Worm (Caenorhabditis elegans) whole organism, mixed stage, embryonic: Measurements from ENCODE around the gene K04C1.3.

ENCODE experiments used
- M03D4.4 ChIP-seq: sonication (generic microtip); optimal IDR thresholded peaks from 2 replicates; lab custom pipeline; 2017; ENCODE audit warnings: mild to moderate bottlenecking, missing genetic modification characterization, missing compliant biosample characterization
- bed-3 ChIP-seq: fragments of 200-800 bp; sonication (Bioruptor generic); optimal IDR thresholded peaks from 3 replicates; lab custom pipeline; 2018; ENCODE audit warnings: mild to moderate bottlenecking, missing genetic modification characterization, moderate library complexity, missing compliant biosample characterization
- blmp-1 ChIP-seq: fragments of 150-350 bp; optimal IDR thresholded peaks from 2 replicates; lab custom pipeline; 2014; ENCODE audit warnings: missing biosample characterization, missing genetic modification characterization
- ceh-39 ChIP-seq: fragments of 150-350 bp; optimal IDR thresholded peaks from 2 replicates; lab custom pipeline; 2014; ENCODE audit warnings: missing biosample characterization, missing genetic modification characterization
- ceh-43 ChIP-seq: fragments of 200-800 bp; sonication (Bioruptor generic); optimal IDR thresholded peaks from 2 replicates; lab custom pipeline; 2018; ENCODE audit warnings: mild to moderate bottlenecking, missing genetic modification characterization, moderate library complexity, missing compliant biosample characterization
- ceh-83 ChIP-seq: fragments of 200-800 bp; sonication (Bioruptor generic); optimal IDR thresholded peaks from 2 replicates; lab custom pipeline; 2018; ENCODE audit warnings: mild to moderate bottlenecking, missing genetic modification characterization, missing compliant biosample characterization
- ces-1 ChIP-seq: fragments of 150-350 bp; optimal IDR thresholded peaks from 2 replicates; lab custom pipeline; 2014; ENCODE audit warnings: missing biosample characterization, missing genetic modification reagents, missing genetic modification characterization
- cnd-1 ChIP-seq: fragments of 200-800 bp; sonication (Bioruptor generic); optimal IDR thresholded peaks from 2 replicates; lab custom pipeline; 2018; ENCODE audit warnings: mild to moderate bottlenecking, missing genetic modification characterization, missing compliant biosample characterization
- elt-3 ChIP-seq: fragments of 150-350 bp; optimal IDR thresholded peaks from 2 replicates; lab custom pipeline; 2014; ENCODE audit warnings: missing biosample characterization, missing genetic modification characterization
- ham-2 ChIP-seq: fragments of 200-800 bp; sonication (Bioruptor generic); optimal IDR thresholded peaks from 2 replicates; lab custom pipeline; 2018; ENCODE audit warnings: mild to moderate bottlenecking, missing genetic modification characterization, missing compliant biosample characterization
- hlh-1 ChIP-seq: fragments of 150-350 bp; optimal IDR thresholded peaks from 2 replicates; lab custom pipeline; 2014; ENCODE audit warnings: missing biosample characterization, missing genetic modification reagents, missing genetic modification characterization
- lin-13 ChIP-seq: fragments of 150-350 bp; optimal IDR thresholded peaks from 2 replicates; lab custom pipeline; 2014; ENCODE audit warnings: missing biosample characterization, missing genetic modification characterization
- lin-32 ChIP-seq: fragments of 200-800 bp; sonication (Bioruptor generic); optimal IDR thresholded peaks from 2 replicates; lab custom pipeline; 2018; ENCODE audit warnings: mild to moderate bottlenecking, missing genetic modification characterization, missing compliant biosample characterization
- lsy-2 ChIP-seq: fragments of 150-350 bp; optimal IDR thresholded peaks from 2 replicates; lab custom pipeline; 2014; ENCODE audit warnings: missing biosample characterization, missing genetic modification characterization
- mab-5 ChIP-seq: fragments of 150-350 bp; optimal IDR thresholded peaks from 2 replicates; lab custom pipeline; 2014; ENCODE audit warnings: missing biosample characterization, missing genetic modification characterization
- mep-1 ChIP-seq: fragments of 150-350 bp; optimal IDR thresholded peaks from 2 replicates; lab custom pipeline; 2017; ENCODE audit warnings: missing biosample characterization, missing genetic modification reagents, missing genetic modification characterization, inconsistent platforms
- mls-2 ChIP-seq: sonication (generic microtip); optimal IDR thresholded peaks from 2 replicates; lab custom pipeline; 2016; ENCODE audit warnings: mild to moderate bottlenecking, missing genetic modification characterization, moderate library complexity, missing compliant biosample characterization
- nhr-12 ChIP-seq: fragments of 150-350 bp; optimal IDR thresholded peaks from 2 replicates; lab custom pipeline; 2014; ENCODE audit warnings: missing biosample characterization, missing genetic modification characterization
- nhr-2 ChIP-seq: fragments of 150-350 bp; optimal IDR thresholded peaks from 2 replicates; lab custom pipeline; 2014; ENCODE audit warnings: missing biosample characterization, missing genetic modification characterization
- nhr-237 ChIP-seq: fragments of 150-350 bp; optimal IDR thresholded peaks from 2 replicates; lab custom pipeline; 2014; ENCODE audit warnings: missing biosample characterization, missing genetic modification characterization
- nhr-28 ChIP-seq: fragments of 150-350 bp; optimal IDR thresholded peaks from 2 replicates; lab custom pipeline; 2014; ENCODE audit warnings: missing biosample characterization, missing genetic modification characterization
- nhr-76 ChIP-seq: sonication (generic microtip); optimal IDR thresholded peaks from 2 replicates; lab custom pipeline; 2017; ENCODE audit warnings: missing biosample characterization, missing genetic modification characterization
- pha-4 ChIP-seq: fragments of 150-350 bp; optimal IDR thresholded peaks from 2 replicates; lab custom pipeline; 2018; ENCODE audit warnings: missing biosample characterization, missing genetic modification reagents, missing genetic modification characterization
- sem-2 ChIP-seq: fragments of 200-800 bp; sonication (Bioruptor generic); optimal IDR thresholded peaks from 2 replicates; lab custom pipeline; 2018; ENCODE audit warnings: mild to moderate bottlenecking, missing genetic modification characterization, missing compliant biosample characterization
- snpc-4 ChIP-seq: fragments of 150-350 bp; optimal IDR thresholded peaks from 2 replicates; lab custom pipeline; 2014; ENCODE audit warnings: missing biosample characterization, missing genetic modification characterization
- sptf-1 ChIP-seq: sonication (generic microtip); optimal IDR thresholded peaks from 2 replicates; lab custom pipeline; 2017; ENCODE audit warnings: mild to moderate bottlenecking, missing genetic modification characterization, moderate library complexity, missing compliant biosample characterization
- zip-8 ChIP-seq: fragments of 150-350 bp; optimal IDR thresholded peaks from 2 replicates; lab custom pipeline; 2014; ENCODE audit warnings: missing biosample characterization, missing genetic modification characterization
- ztf-11 ChIP-seq: fragments of 150-350 bp; optimal IDR thresholded peaks from 2 replicates; lab custom pipeline; 2014; ENCODE audit warnings: missing biosample characterization, missing genetic modification characterization

K04C1.3 gene

DNA sequence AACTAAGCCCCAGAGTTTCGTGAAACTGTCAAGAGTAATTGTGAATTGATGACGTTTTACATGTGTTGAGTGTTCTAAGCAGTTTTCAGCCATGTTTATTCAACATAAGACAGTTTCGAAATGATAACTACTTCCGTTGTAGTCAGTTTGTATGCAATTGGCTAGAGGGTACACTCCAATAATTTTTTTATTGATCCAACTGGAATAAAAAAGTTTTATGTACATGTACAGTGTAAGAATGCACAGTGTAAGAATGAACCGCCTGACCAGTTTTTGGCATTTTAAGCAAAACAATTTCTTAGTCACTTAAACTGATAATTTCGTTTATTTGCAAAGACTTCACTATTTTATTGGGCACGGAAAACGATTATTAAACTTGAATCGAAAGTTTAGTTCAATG is 29.9 kb downstream of the K04C1.3 start:
- no peak for TF ChIP-seq mep-1
- no peak for TF ChIP-seq pha-4 (tag; lab: Kevin White, UChicago)
- no peak for TF ChIP-seq mab-5
- TF ChIP-seq blmp-1 (tag; lab: Kevin White, UChicago): no peak
- TF ChIP-seq elt-3 (tag; lab: Kevin White, UChicago): no peak
- TF ChIP-seq lsy-2 (tag; lab: Kevin White, UChicago): no peak

DNA sequence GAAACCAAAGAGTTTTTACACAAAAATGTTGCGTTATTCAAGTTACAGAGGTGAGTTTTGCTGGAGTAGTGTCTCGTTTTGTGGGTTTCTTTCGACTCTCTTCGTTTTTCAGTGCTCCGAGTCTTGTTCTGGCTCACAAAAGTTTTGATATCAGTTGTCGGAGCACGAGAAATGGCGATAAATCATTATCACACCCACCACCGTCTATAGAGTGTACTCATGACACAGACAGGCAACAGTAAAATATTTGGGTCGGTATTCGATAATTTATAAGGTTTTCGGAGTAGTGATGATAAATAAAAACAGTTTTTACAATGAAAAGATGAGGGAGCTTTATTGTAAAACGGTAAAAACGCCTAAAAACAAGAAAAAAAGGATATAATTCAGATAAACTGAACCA is 35.3 kb downstream of the K04C1.3 start, which contains the start of gene ceh-37:
Gene ceh-37, minus strand, starts transcription at position 59 of the 400 bp plus-strand sequence.
- TF ChIP-seq nhr-28 (tag; lab: Kevin White, UChicago): no peak
- no peak for TF ChIP-seq nhr-12 (tag; lab: Kevin White, UChicago)
- TF ChIP-seq hlh-1 (tag; lab: Kevin White, UChicago): no peak
- TF ChIP-seq ztf-11 (tag; lab: Kevin White, UChicago): no peak
- TF ChIP-seq nhr-237 (tag; lab: Kevin White, UChicago): no peak
- no peak for TF ChIP-seq blmp-1 (tag; lab: Kevin White, UChicago)
- TF ChIP-seq lsy-2 (tag; lab: Kevin White, UChicago): no peak
- TF ChIP-seq mab-5: no peak
- TF ChIP-seq snpc-4: no peak
- no peak for TF ChIP-seq ceh-43
- no peak for TF ChIP-seq ces-1
- TF ChIP-seq zip-8 (tag; lab: Kevin White, UChicago): no peak
- TF ChIP-seq bed-3 (GFP tag; lab: Kevin White, UChicago): no peak
- no peak for TF ChIP-seq sptf-1 (tag; lab: Kevin White, UChicago)

DNA sequence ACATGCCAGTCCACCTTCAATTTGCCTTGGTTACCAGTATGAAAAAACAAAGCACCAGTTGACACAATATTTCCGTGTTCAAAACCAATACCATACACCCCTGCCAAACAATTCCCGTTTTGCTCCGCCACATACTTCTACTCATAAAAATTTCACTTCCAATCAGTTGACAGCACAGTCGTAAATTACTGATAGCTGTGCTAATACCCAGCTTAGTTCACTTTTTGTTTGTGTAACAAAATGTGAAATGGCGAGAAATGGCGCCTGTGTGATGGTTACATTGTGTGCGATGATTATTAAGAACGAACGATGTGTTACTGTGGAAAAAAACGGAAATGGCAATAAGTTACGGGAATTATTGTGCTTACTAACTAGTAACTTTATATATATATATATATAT is 36.9 kb downstream of the K04C1.3 start:
- no peak for TF ChIP-seq nhr-2 (tag; lab: Kevin White, UChicago)
- no peak for TF ChIP-seq sem-2 (GFP tag; lab: Kevin White, UChicago)
- TF ChIP-seq nhr-12 (tag; lab: Kevin White, UChicago): no peak
- no peak for TF ChIP-seq lsy-2 (tag; lab: Kevin White, UChicago)
- no peak for TF ChIP-seq bed-3 (GFP tag; lab: Kevin White, UChicago)
- no peak for TF ChIP-seq ceh-83 (GFP tag; lab: Kevin White, UChicago)
- TF ChIP-seq, all 35 proteins: peak for 0

ce11 chrX:14194251-14194650 is 48.9 kb downstream of the K04C1.3 start:
- no peak for TF ChIP-seq elt-3 (tag; lab: Kevin White, UChicago)
- no peak for TF ChIP-seq nhr-76
- TF ChIP-seq lin-13: no peak
- no peak for TF ChIP-seq ceh-39 (tag; lab: Kevin White, UChicago)
- no peak for TF ChIP-seq pha-4 (tag; lab: Kevin White, UChicago)
- TF ChIP-seq cnd-1 (tag; lab: Kevin White, UChicago): no peak
- TF ChIP-seq ceh-83 (GFP tag; lab: Kevin White, UChicago): no peak
- no peak for TF ChIP-seq nhr-2 (tag; lab: Kevin White, UChicago)
- TF ChIP-seq nhr-237 (tag; lab: Kevin White, UChicago): no peak
- no peak for TF ChIP-seq mab-5
- TF ChIP-seq M03D4.4 (tag; lab: Kevin White, UChicago): no peak
- no peak for TF ChIP-seq ham-2 (GFP tag; lab: Kevin White, UChicago)
- TF ChIP-seq mls-2 (tag; lab: Kevin White, UChicago): no peak
- TF ChIP-seq bed-3 (GFP tag; lab: Kevin White, UChicago): no peak
- TF ChIP-seq lin-32 (GFP tag; lab: Kevin White, UChicago): no peak
- no peak for TF ChIP-seq blmp-1 (tag; lab: Kevin White, UChicago)
- TF ChIP-seq nhr-28 (tag; lab: Kevin White, UChicago): no peak
- no peak for TF ChIP-seq sptf-1 (tag; lab: Kevin White, UChicago)
